Worm (Caenorhabditis elegans): ENCODE measurements around the gene F16B4.7.

Gene F16B4.7

DNA sequence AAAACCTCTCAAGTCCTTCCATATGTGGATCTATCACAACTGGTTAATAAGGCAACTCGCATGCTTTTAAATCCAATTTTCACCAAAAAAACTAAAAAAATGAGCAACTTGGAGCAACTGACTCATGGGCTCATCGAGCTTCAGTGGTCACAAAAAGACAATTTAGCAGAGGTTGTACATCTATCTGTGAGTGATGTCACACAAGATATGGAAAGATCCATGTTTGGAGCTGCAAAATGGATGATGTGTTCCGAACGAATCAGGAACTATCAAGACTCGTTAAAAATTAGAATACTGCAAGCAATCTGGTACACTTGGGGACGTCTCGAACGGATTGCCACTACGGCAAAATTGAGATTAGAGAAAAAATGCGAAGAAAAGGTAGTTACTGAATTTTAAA is 26.1 kb downstream of the F16B4.7 start:
- no peak for TF ChIP-seq ceh-100 (GFP tag; IDR thresholded peaks at IDR 0.05)
- no peak for TF ChIP-seq snpc-4 (GFP tag; optimal IDR thresholded peaks at IDR 0.05)
- TF ChIP-seq snpc-4 (tag; optimal IDR thresholded peaks at IDR 0.05), result no peak
- TF ChIP-seq dpff-1 (tag; optimal IDR thresholded peaks at IDR 0.05), result no peak
- no peak for TF ChIP-seq F37B4.10 (GFP tag; IDR thresholded peaks at IDR 0.05)
- no peak for TF ChIP-seq zim-3 (tag; optimal IDR thresholded peaks at IDR 0.05)
- no peak for TF ChIP-seq bed-2 (GFP tag; IDR thresholded peaks at IDR 0.05)
- no peak for TF ChIP-seq F57A8.1 (GFP tag; optimal IDR thresholded peaks at IDR 0.05)
- TF ChIP-seq ceh-58 (GFP tag; IDR thresholded peaks at IDR 0.05), result no peak
- no peak for TF ChIP-seq rcor-1 (GFP tag; IDR thresholded peaks at IDR 0.05)
- no peak for TF ChIP-seq ceh-40 (GFP tag; IDR thresholded peaks at IDR 0.05)
- TF ChIP-seq F55B11.4 (tag; optimal IDR thresholded peaks at IDR 0.05; ENCODE audit: borderline replicate concordance, insufficient read depth), result no peak
- no peak for TF ChIP-seq cebp-1 (GFP tag; IDR thresholded peaks at IDR 0.05)
- no peak for TF ChIP-seq cebp-1 (tag; optimal IDR thresholded peaks at IDR 0.05)
- no peak for TF ChIP-seq nhr-120 (GFP tag; IDR thresholded peaks at IDR 0.05)
- no peak for TF ChIP-seq nhr-179 (tag; optimal IDR thresholded peaks at IDR 0.05)
- no peak for TF ChIP-seq F22D6.2 (tag; optimal IDR thresholded peaks at IDR 0.05)
- TF ChIP-seq rpc-1 (optimal IDR thresholded peaks at IDR 0.05), result no peak
- no peak for TF ChIP-seq rpc-1 (tag; optimal IDR thresholded peaks at IDR 0.05)
- TF ChIP-seq chd-7 (tag; optimal IDR thresholded peaks at IDR 0.05), result no peak

ce11 chrV:1614726-1615125 is 29.2 kb downstream of the F16B4.7 start, which contains the start of gene srbc-41:
Gene srbc-41, minus strand, starts transcription at chrV:1614826.
- TF ChIP-seq mes-4 (tag; optimal IDR thresholded peaks at IDR 0.05) (no peak), aptf-3 (GFP tag; IDR thresholded peaks at IDR 0.05) (no peak), F49E8.2 (tag; optimal IDR thresholded peaks at IDR 0.05; ENCODE audit: insufficient read depth) (no peak), lin-26 (GFP tag; IDR thresholded peaks at IDR 0.05) (no peak), F57A8.1 (GFP tag; optimal IDR thresholded peaks at IDR 0.05) (no peak), B0261.1 (tag; optimal IDR thresholded peaks at IDR 0.05) (no peak), B0019.2 (GFP tag; conservative IDR thresholded peaks at IDR 0.05) (no peak), efl-1 (GFP tag; optimal IDR thresholded peaks at IDR 0.05) (no peak), pha-4 (tag; optimal IDR thresholded peaks at IDR 0.05) (no peak), ekl-4 (GFP tag; IDR thresholded peaks at IDR 0.05) (no peak), attf-5 (GFP tag; optimal IDR thresholded peaks at IDR 0.05) (no peak)

ce11 chrV:1618760-1619159 is 33.2 kb downstream of the F16B4.7 start, which contains the start of gene nhr-179:
Gene nhr-179, minus strand, starts transcription at chrV:1618860.
- TF ChIP-seq hmg-20 (GFP tag; IDR thresholded peaks at IDR 0.05) (no peak), madf-3 (GFP tag; IDR thresholded peaks at IDR 0.05) (no peak), madf-8 (GFP tag; conservative IDR thresholded peaks at IDR 0.05) (no peak), dpl-1 (GFP tag; optimal IDR thresholded peaks at IDR 0.05) (no peak), pha-4 (tag; optimal IDR thresholded peaks at IDR 0.05) (no peak), mcd-1 (GFP tag; IDR thresholded peaks at IDR 0.05) (no peak), F33H1.4 (GFP tag; IDR thresholded peaks at IDR 0.05) (no peak), attf-6 (GFP tag; IDR thresholded peaks at IDR 0.05) (no peak), ztf-25 (GFP tag; IDR thresholded peaks at IDR 0.05) (no peak), lin-26 (GFP tag; IDR thresholded peaks at IDR 0.05) (no peak), nfya-1 (tag; optimal IDR thresholded peaks at IDR 0.05; ENCODE audit: borderline replicate concordance, insufficient read depth) (no peak), F57C9.4 (tag; optimal IDR thresholded peaks at IDR 0.05) (no peak), chd-7 (tag; optimal IDR thresholded peaks at IDR 0.05) (no peak), Y67H2A.10 (GFP tag; conservative IDR thresholded peaks at IDR 0.05) (no peak), F52B5.7 (tag; optimal IDR thresholded peaks at IDR 0.05) (no peak), sptf-2 (GFP tag; optimal IDR thresholded peaks at IDR 0.05) (no peak), hsf-1 (GFP tag; IDR thresholded peaks at IDR 0.05) (no peak)

Measured in whole organism, young adult.